Worm (Caenorhabditis elegans) whole organism, early embryonic: Measurements from ENCODE around the gene srx-125.

Source experiments
- B0310.2 ChIP-seq: sonication (generic microtip); optimal IDR thresholded peaks from 2 replicates; lab custom pipeline; 2016; ENCODE audit warnings: mild to moderate bottlenecking, missing genetic modification characterization, missing compliant biosample characterization
- F13C5.2 ChIP-seq: sonication (generic microtip); optimal IDR thresholded peaks from 2 replicates; lab custom pipeline; 2017; ENCODE audit warnings: mild to moderate bottlenecking, missing genetic modification characterization, inconsistent platforms, missing compliant biosample characterization
- aly-1 ChIP-seq: sonication (generic microtip); optimal IDR thresholded peaks from 2 replicates; lab custom pipeline; 2016; ENCODE audit warnings: missing genetic modification characterization, missing compliant biosample characterization
- ama-1 ChIP-seq: fragments of 150-350 bp; optimal IDR thresholded peaks from 2 replicates; lab custom pipeline; 2014
- ceh-13 ChIP-seq: fragments of 200-800 bp; sonication (Bioruptor generic); optimal IDR thresholded peaks from 2 replicates; lab custom pipeline; 2018; ENCODE audit warnings: mild to moderate bottlenecking, missing genetic modification characterization, missing compliant biosample characterization
- ceh-36 ChIP-seq: sonication (generic microtip); optimal IDR thresholded peaks from 2 replicates; lab custom pipeline; 2016; ENCODE audit warnings: missing genetic modification characterization, inconsistent platforms, missing compliant biosample characterization
- ets-7 ChIP-seq: sonication (generic microtip); optimal IDR thresholded peaks from 2 replicates; lab custom pipeline; 2016; ENCODE audit warnings: missing genotype, missing genetic modification characterization, missing compliant biosample characterization
- flt-1 ChIP-seq: fragments of 200-800 bp; sonication (Bioruptor generic); IDR thresholded peaks from 2 replicates; pipeline ENCODE4 v1.3.6; 2022; ENCODE audit warnings: missing genetic modification characterization, missing compliant biosample characterization
- hmbx-1 ChIP-seq: sonication (generic microtip); optimal IDR thresholded peaks from 2 replicates; lab custom pipeline; 2016; ENCODE audit warnings: mild to moderate bottlenecking, missing genetic modification characterization, missing compliant biosample characterization
- hmg-4 ChIP-seq: fragments of 200-800 bp; sonication (Bioruptor generic); optimal IDR thresholded peaks from 2 replicates; lab custom pipeline; 2018; ENCODE audit warnings: mild to moderate bottlenecking, missing genetic modification characterization, missing compliant biosample characterization
- hnd-1 ChIP-seq: sonication (generic microtip); optimal IDR thresholded peaks from 2 replicates; lab custom pipeline; 2016; ENCODE audit warnings: missing genetic modification characterization, missing compliant biosample characterization
- pes-1 ChIP-seq: fragments of 200-800 bp; sonication (Bioruptor generic); IDR thresholded peaks from 2 replicates; pipeline ENCODE4 v1.3.6; 2022; ENCODE audit warnings: missing genetic modification reagents, missing genetic modification characterization, missing compliant biosample characterization
- scrt-1 ChIP-seq: fragments of 200-800 bp; sonication (Bioruptor generic); IDR thresholded peaks from 2 replicates; pipeline ENCODE4 v1.3.6; 2022; ENCODE audit warnings: missing genetic modification characterization, missing compliant biosample characterization
- sea-1 ChIP-seq: fragments of 200-800 bp; sonication (Bioruptor generic); conservative IDR thresholded peaks from 2 replicates; pipeline ENCODE4 v1.3.6; 2022; ENCODE audit warnings: missing genetic modification characterization, missing compliant biosample characterization
- tbx-11 ChIP-seq: fragments of 200-800 bp; sonication (Bioruptor generic); IDR thresholded peaks from 2 replicates; pipeline ENCODE4 v1.3.6; 2022; ENCODE audit warnings: missing genetic modification characterization, missing compliant biosample characterization
- tbx-37 ChIP-seq: fragments of 200-800 bp; sonication (Bioruptor generic); conservative IDR thresholded peaks from 2 replicates; pipeline ENCODE4 v1.3.6; 2022; ENCODE audit warnings: missing genetic modification reagents, missing genetic modification characterization, missing compliant biosample characterization
- tra-4 ChIP-seq: sonication (generic microtip); optimal IDR thresholded peaks from 2 replicates; lab custom pipeline; 2017; ENCODE audit warnings: missing genetic modification characterization, missing compliant biosample characterization

Gene srx-125

DNA sequence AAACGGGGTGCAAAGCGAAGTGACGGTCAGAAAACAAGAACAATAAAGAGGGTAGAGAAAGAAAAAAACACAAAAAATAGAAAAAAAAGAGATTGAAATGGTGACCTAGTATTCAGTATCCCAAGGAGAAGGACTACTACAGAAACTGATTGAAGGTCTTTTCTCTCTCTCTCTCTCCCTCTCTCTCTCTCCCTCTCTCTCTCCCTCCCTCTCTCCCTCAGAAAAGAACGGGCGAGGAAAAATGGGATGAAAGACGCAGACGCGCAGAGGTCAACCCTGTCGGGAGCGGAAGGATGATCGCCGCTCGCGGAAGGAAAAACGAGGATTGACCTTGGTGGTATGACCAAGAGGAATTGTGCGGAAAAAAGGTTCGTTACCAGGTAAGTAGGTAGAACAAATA lies 7.4 kb downstream of the srx-125 start:
- TF ChIP-seq B0310.2 (peak; percentile 21), scrt-1 (GFP tag; lab: Robert Waterston, UW) (no peak), tbx-37 (GFP tag; lab: Robert Waterston, UW) (no peak), hmg-4 (GFP tag; lab: Kevin White, UChicago) (peak; percentile 26)

DNA sequence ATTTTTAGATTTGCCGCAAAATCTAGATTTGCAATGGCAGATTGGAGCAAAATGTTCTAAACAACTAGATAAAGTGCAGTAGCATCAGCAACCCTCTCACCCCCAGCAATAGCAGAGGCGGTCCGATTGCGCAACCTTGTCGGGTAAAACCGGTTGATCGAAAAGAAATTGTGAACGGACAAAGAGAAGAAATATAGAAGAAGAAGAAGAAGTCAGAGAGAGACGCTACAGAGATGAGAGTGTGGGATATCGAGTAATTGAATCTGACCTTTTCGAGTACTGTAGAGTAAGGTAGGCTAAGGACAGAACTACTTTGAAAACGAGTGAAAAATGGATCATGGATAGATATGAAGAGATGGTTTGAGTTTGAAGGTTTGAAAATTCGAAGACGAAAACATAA lies 8.7 kb downstream of the srx-125 start:
- no peak for TF ChIP-seq aly-1 (tag; lab: Kevin White, UChicago)
- no peak for TF ChIP-seq scrt-1 (GFP tag; lab: Robert Waterston, UW)
- no peak for TF ChIP-seq sea-1
- TF ChIP-seq B0310.2: no peak
- TF ChIP-seq ceh-13 (GFP tag; lab: Kevin White, UChicago): no peak
- no peak for TF ChIP-seq ama-1 (lab: Kevin White, UChicago)
- no peak for TF ChIP-seq ets-7 (tag; lab: Kevin White, UChicago)
- TF ChIP-seq tra-4 (tag; lab: Kevin White, UChicago): no peak
- TF ChIP-seq tbx-37 (GFP tag; lab: Robert Waterston, UW): no peak

DNA sequence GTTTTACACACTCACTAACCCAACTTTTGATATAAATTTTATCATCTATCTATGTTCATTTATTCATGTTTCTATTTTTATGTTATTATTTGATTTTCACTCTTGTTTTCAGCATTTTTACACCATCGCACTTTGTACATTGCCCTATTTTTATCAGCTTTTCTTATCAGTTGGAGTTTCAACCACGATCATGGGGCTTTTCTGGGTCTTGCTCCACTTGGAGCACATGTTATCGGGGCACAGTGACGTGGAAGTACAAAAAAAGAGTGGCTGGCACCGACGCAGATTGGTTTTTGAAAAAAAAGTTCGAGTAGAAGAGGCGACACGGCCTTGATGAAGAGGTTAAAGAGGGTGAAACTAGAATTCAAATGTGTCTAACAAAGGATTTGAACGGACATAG lies 10.0 kb downstream of the srx-125 start:
- TF ChIP-seq tra-4 (tag; lab: Kevin White, UChicago): no peak
- TF ChIP-seq ets-7 (tag; lab: Kevin White, UChicago): no peak

DNA sequence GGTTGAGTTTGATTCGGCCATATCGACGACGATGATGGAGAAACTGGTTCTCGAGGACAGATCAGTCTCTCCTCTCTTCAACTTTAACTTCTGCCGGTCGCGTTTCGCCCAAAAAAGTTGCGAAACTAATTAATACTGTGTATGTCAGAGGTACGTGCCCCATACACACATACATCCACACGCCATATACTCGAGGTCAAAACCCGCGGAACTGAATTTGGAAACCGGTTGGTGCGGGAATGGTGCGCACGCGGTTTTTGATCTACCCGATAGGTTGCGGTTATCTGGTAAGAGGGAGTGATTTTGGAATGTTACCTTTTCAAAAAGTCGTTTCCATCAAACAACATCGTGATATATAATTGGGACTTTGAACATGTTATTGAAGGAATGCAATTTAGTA lies 13.1 kb downstream of the srx-125 start, which contains the start of gene ifbp-1:
Gene ifbp-1, minus strand, starts transcription at position 85 of the 400 bp plus-strand sequence.
- TF ChIP-seq aly-1 (tag; lab: Kevin White, UChicago) (no peak), tra-4 (tag; lab: Kevin White, UChicago) (no peak)

DNA sequence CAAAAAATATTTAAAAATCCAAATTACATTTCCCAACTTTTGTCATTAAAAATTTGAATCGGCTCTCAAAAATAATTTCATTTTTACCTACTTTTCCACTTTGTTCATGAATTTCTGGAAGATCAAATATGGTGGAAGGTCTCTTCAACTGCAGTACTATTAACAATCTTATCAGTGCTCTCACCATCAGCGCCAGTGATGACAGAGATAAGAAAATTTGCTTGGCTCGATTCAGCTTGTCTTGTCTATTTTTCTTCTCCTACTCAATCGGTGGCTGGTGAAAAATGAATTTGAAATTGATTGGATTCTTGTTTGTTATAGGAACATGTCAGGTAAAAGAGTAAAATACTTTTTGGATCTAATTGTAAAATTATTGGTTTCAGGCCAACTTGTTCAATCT lies 13.9 kb downstream of the srx-125 start, which contains the start of gene cpz-2:
Gene cpz-2, plus strand, starts transcription at position 210 of the 400 bp plus-strand sequence.
- no peak for TF ChIP-seq sea-1
- no peak for TF ChIP-seq ama-1 (lab: Kevin White, UChicago)
- no peak for TF ChIP-seq ceh-13 (GFP tag; lab: Kevin White, UChicago)
- no peak for TF ChIP-seq flt-1 (GFP tag; lab: Robert Waterston, UW)
- no peak for TF ChIP-seq B0310.2
- no peak for TF ChIP-seq tbx-11 (GFP tag; lab: Robert Waterston, UW)
- no peak for TF ChIP-seq aly-1 (tag; lab: Kevin White, UChicago)
- TF ChIP-seq scrt-1 (GFP tag; lab: Robert Waterston, UW): no peak
- TF ChIP-seq hnd-1 (tag; lab: Kevin White, UChicago): no peak
- no peak for TF ChIP-seq ceh-36 (tag; lab: Kevin White, UChicago)
- TF ChIP-seq ets-7 (tag; lab: Kevin White, UChicago): no peak
- no peak for TF ChIP-seq F13C5.2 (tag; lab: Kevin White, UChicago)
- no peak for TF ChIP-seq hmg-4 (GFP tag; lab: Kevin White, UChicago)
- no peak for TF ChIP-seq tbx-37 (GFP tag; lab: Robert Waterston, UW)

DNA sequence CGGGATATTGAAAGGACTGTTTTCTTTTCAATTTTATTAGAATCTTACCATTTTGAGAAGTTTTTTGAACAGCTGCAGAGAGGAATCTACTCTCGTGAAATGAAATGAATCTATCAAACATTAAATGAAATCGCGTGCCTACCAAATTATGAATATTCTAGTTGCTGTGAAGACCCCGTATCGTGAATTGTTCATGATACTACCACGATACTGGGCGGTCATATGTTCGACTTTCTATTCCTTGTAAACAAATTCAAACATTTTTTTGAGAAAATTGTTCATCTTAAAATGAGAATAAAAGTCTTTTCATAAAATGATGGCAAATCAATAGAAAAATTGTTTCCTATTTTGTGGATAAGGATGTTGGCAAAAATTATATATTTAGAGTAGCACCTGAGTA lies 18.7 kb downstream of the srx-125 start, which contains the start of gene gcy-34:
Gene gcy-34, minus strand, starts transcription at position 101 of the 400 bp plus-strand sequence.
- TF ChIP-seq flt-1 (GFP tag; lab: Robert Waterston, UW): no peak
- TF ChIP-seq tbx-11 (GFP tag; lab: Robert Waterston, UW): no peak
- no peak for TF ChIP-seq F13C5.2 (tag; lab: Kevin White, UChicago)
- TF ChIP-seq pes-1 (GFP tag; lab: Robert Waterston, UW): no peak

DNA sequence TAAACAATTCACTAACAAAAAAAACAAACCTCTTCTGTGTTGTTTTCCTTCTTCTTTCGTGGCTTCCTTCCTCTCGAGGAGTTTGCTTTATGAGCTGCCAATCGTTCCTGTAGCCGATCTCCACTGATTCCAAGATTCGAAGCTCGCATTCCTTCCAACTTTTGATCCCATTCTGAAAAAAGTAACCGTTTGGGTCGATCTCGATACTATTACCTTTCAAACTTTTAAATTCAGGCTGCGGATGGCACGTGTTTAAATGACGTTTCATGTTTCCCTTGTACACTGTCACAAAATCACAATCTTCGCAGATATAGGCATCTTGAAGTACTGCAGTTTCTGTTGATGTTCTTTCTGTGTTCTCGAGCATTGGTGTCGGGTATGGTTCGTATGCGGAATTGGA lies 20.3 kb downstream of the srx-125 start:
- TF ChIP-seq scrt-1 (GFP tag; lab: Robert Waterston, UW) (no peak), B0310.2 (no peak), hmbx-1 (no peak), ets-7 (tag; lab: Kevin White, UChicago) (no peak), ceh-13 (GFP tag; lab: Kevin White, UChicago) (no peak), hmg-4 (GFP tag; lab: Kevin White, UChicago) (no peak), aly-1 (tag; lab: Kevin White, UChicago) (no peak), sea-1 (no peak), F13C5.2 (tag; lab: Kevin White, UChicago) (no peak), tbx-11 (GFP tag; lab: Robert Waterston, UW) (no peak), hnd-1 (tag; lab: Kevin White, UChicago) (no peak), flt-1 (GFP tag; lab: Robert Waterston, UW) (no peak), ceh-36 (tag; lab: Kevin White, UChicago) (no peak), tbx-37 (GFP tag; lab: Robert Waterston, UW) (no peak), tra-4 (tag; lab: Kevin White, UChicago) (no peak), pes-1 (GFP tag; lab: Robert Waterston, UW) (no peak), ama-1 (lab: Kevin White, UChicago) (no peak)

DNA sequence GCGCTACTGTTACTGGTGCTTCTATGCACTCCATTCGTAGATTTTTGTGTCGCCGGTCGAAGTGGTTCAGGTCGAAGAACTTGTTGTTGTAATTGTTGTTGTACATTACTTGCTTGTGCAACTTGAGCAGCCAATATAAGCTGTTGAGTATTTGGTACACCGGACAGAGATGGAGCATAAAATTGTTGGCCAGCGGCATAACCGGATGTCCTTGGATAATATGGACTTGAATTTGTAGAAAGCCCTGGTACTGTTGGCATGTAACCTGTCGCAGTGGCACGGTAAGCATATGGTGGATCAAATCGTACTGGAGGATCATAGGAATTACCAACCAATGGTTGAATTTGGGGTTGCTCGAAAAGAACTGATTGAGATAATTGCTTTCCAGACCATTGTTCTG lies 21.8 kb downstream of the srx-125 start:
- TF ChIP-seq ceh-13 (GFP tag; lab: Kevin White, UChicago): no peak
- no peak for TF ChIP-seq tbx-11 (GFP tag; lab: Robert Waterston, UW)
- TF ChIP-seq scrt-1 (GFP tag; lab: Robert Waterston, UW): no peak
- no peak for TF ChIP-seq aly-1 (tag; lab: Kevin White, UChicago)
- no peak for TF ChIP-seq ets-7 (tag; lab: Kevin White, UChicago)
- TF ChIP-seq ceh-36 (tag; lab: Kevin White, UChicago): no peak
- no peak for TF ChIP-seq hmg-4 (GFP tag; lab: Kevin White, UChicago)
- TF ChIP-seq sea-1: no peak
